Worm (Caenorhabditis elegans): Measurements from ENCODE around the gene let-756.
A peak's percentile ranks its signal among the peaks of the same experiment; 100 is the strongest.

ce11 chrIII:6421973-6422511, 15.1 kb downstream of the let-756 start:
- TF ChIP-seq unc-130 (tag; optimal IDR thresholded peaks at IDR 0.05) (no peak), ceh-82 (tag; optimal IDR thresholded peaks at IDR 0.05) (no peak), xbp-1 (tag; optimal IDR thresholded peaks at IDR 0.05) (no peak), ceh-8 (GFP tag; optimal IDR thresholded peaks at IDR 0.05) (no peak), nhr-90 (tag; optimal IDR thresholded peaks at IDR 0.05; ENCODE audit: poor library complexity) (peak; percentile 35), unc-62 (GFP tag; optimal IDR thresholded peaks at IDR 0.05) (no peak), nhr-84 (tag; optimal IDR thresholded peaks at IDR 0.05) (no peak), skn-1 (tag; optimal IDR thresholded peaks at IDR 0.05) (no peak)

Data from whole organism, L1 larva.